Worm (Caenorhabditis elegans): ENCODE results near the gene rips-1.
A peak's percentile ranks its signal among the peaks of the same experiment; 100 is the strongest.

Gene rips-1

ce11 chrV:3776946-3777345 is 5.1 kb downstream of the rips-1 start (continued):
- TF ChIP-seq lir-3 (tag; optimal IDR thresholded peaks at IDR 0.05) (no peak), nhr-42 (GFP tag; IDR thresholded peaks at IDR 0.05) (no peak), Y5F2A.4 (GFP tag; optimal IDR thresholded peaks at IDR 0.05) (no peak), mep-1 (tag; optimal IDR thresholded peaks at IDR 0.05) (peak; percentile 6), tra-1 (GFP tag; IDR thresholded peaks at IDR 0.05) (no peak), saeg-2 (GFP tag; IDR thresholded peaks at IDR 0.05) (no peak), madf-9 (GFP tag; conservative IDR thresholded peaks at IDR 0.05) (no peak), fkh-10 (GFP tag; optimal IDR thresholded peaks at IDR 0.05) (no peak), pha-4 (GFP tag; IDR thresholded peaks at IDR 0.05) (no peak), pha-4 (tag; optimal IDR thresholded peaks at IDR 0.05) (peak; percentile 18), dmd-6 (GFP tag; IDR thresholded peaks at IDR 0.05) (peak; percentile 82), unc-39 (tag; optimal IDR thresholded peaks at IDR 0.05) (no peak), D1046.2 (GFP tag; IDR thresholded peaks at IDR 0.05) (no peak), F37D6.2 (tag; optimal IDR thresholded peaks at IDR 0.05) (no peak), ctbp-1 (GFP tag; IDR thresholded peaks at IDR 0.05) (no peak), duxl-1 (tag; optimal IDR thresholded peaks at IDR 0.05; ENCODE audit: poor library complexity) (no peak), dmd-9 (GFP tag; IDR thresholded peaks at IDR 0.05) (no peak), mdt-29 (GFP tag; IDR thresholded peaks at IDR 0.05) (no peak), lsy-2 (tag; optimal IDR thresholded peaks at IDR 0.05) (no peak), unc-62 (GFP tag; optimal IDR thresholded peaks at IDR 0.05 in 1 of 2) (peak in 1 of 2 experiments; percentile 74), unc-62 (tag; optimal IDR thresholded peaks at IDR 0.05) (no peak), egl-43 (GFP tag; IDR thresholded peaks at IDR 0.05) (no peak), hif-1 (tag; optimal IDR thresholded peaks at IDR 0.05) (peak; percentile 86 to 98), hlh-11 (tag; optimal IDR thresholded peaks at IDR 0.05) (peak; percentile 72), vab-7 (GFP tag; IDR thresholded peaks at IDR 0.05) (no peak), daf-16 (GFP tag; optimal IDR thresholded peaks at IDR 0.05) (no peak), daf-16 (tag; optimal IDR thresholded peaks at IDR 0.05) (peak; percentile 84), dmd-8 (GFP tag; IDR thresholded peaks at IDR 0.05) (0 out of 2 replicates have a peak, but pooled peaks have one; percentile 51), snpc-1.2 (GFP tag; IDR thresholded peaks at IDR 0.05) (no peak), sdz-12 (GFP tag; optimal IDR thresholded peaks at IDR 0.05) (no peak), cey-2 (tag; optimal IDR thresholded peaks at IDR 0.05; ENCODE audit: borderline replicate concordance, insufficient read depth) (no peak), F49E8.2 (tag; optimal IDR thresholded peaks at IDR 0.05; ENCODE audit: borderline replicate concordance) (no peak), nhr-48 (tag; optimal IDR thresholded peaks at IDR 0.05) (no peak), spr-3 (GFP tag; optimal IDR thresholded peaks at IDR 0.05) (no peak), lin-1 (GFP tag; IDR thresholded peaks at IDR 0.05) (0 out of 2 replicates have a peak, but pooled peaks have one; percentile 38), Y48G9A.11 (GFP tag; IDR thresholded peaks at IDR 0.05) (no peak), ceh-28 (tag; optimal IDR thresholded peaks at IDR 0.05) (no peak), nhr-25 (tag; optimal IDR thresholded peaks at IDR 0.05; ENCODE audit: borderline replicate concordance, insufficient read depth) (no peak), nhr-237 (tag; optimal IDR thresholded peaks at IDR 0.05) (no peak), egl-27 (tag; optimal IDR thresholded peaks at IDR 0.05) (no peak), arid-1 (GFP tag; conservative IDR thresholded peaks at IDR 0.05) (no peak), ces-1 (GFP tag; optimal IDR thresholded peaks at IDR 0.05) (no peak), aha-1 (tag) (peak; percentile 100), ceh-44 (GFP tag; IDR thresholded peaks at IDR 0.05) (no peak), zag-1 (tag; optimal IDR thresholded peaks at IDR 0.05) (no peak), gei-8 (GFP tag; optimal IDR thresholded peaks at IDR 0.05) (no peak), zip-2 (tag; optimal IDR thresholded peaks at IDR 0.05) (no peak), spr-1 (tag; optimal IDR thresholded peaks at IDR 0.05) (no peak), ztf-7 (tag; optimal IDR thresholded peaks at IDR 0.05) (no peak), ZK546.5 (tag; optimal IDR thresholded peaks at IDR 0.05) (no peak), F44E2.7 (GFP tag; IDR thresholded peaks at IDR 0.05) (no peak), jun-1 (tag; optimal IDR thresholded peaks at IDR 0.05) (no peak)

Measured in whole organism, L4 larva.